Worm (Caenorhabditis elegans): Measurements from ENCODE around the gene kbp-1.
A peak's percentile ranks its signal among the peaks of the same experiment; 100 is the strongest.

Gene kbp-1

ce11 chrIII:6895677-6896076, 26.2 kb downstream of the kbp-1 start:
- TF ChIP-seq F37D6.2 (tag; optimal IDR thresholded peaks at IDR 0.05) (no peak), daf-16 (GFP tag; optimal IDR thresholded peaks at IDR 0.05) (no peak), daf-16 (tag; optimal IDR thresholded peaks at IDR 0.05) (peak; percentile 93), aha-1 (tag) (peak; percentile 55)

- no peak for TF ChIP-seq madf-9 (GFP tag; conservative IDR thresholded peaks at IDR 0.05)
- TF ChIP-seq pqm-1 (tag; optimal IDR thresholded peaks at IDR 0.05) = no peak
- TF ChIP-seq spr-1 (tag; optimal IDR thresholded peaks at IDR 0.05) = peak; percentile 22
- no peak for TF ChIP-seq daf-12 (tag; optimal IDR thresholded peaks at IDR 0.05)
- TF ChIP-seq F26F4.8 (GFP tag; conservative IDR thresholded peaks at IDR 0.05) = no peak
- TF ChIP-seq Y48G9A.11 (GFP tag; IDR thresholded peaks at IDR 0.05) = no peak
- TF ChIP-seq ama-1 (optimal IDR thresholded peaks at IDR 0.05) = no peak
- peak; percentile 93 for TF ChIP-seq hlh-11 (tag; optimal IDR thresholded peaks at IDR 0.05)
- no peak for TF ChIP-seq nhr-77 (tag; optimal IDR thresholded peaks at IDR 0.05)
- peak; percentile 8 for TF ChIP-seq zip-2 (tag; optimal IDR thresholded peaks at IDR 0.05)
- TF ChIP-seq mxl-3 (GFP tag; optimal IDR thresholded peaks at IDR 0.05) = peak; percentile 34
- no peak for TF ChIP-seq saeg-2 (GFP tag; IDR thresholded peaks at IDR 0.05)
- no peak for TF ChIP-seq fos-1 (tag; optimal IDR thresholded peaks at IDR 0.05)
- peak; percentile 94 for TF ChIP-seq dmd-6 (GFP tag; IDR thresholded peaks at IDR 0.05)
- TF ChIP-seq hlh-30 (tag; optimal IDR thresholded peaks at IDR 0.05; ENCODE audit: insufficient read depth) = peak; percentile 91
- no peak for TF ChIP-seq Y75B8A.6 (GFP tag; IDR thresholded peaks at IDR 0.05)
- peak; percentile 76 for TF ChIP-seq hmg-1.1 (GFP tag; IDR thresholded peaks at IDR 0.05)
- TF ChIP-seq ceh-32 (tag; optimal IDR thresholded peaks at IDR 0.05; ENCODE audit: poor library complexity) = no peak
- TF ChIP-seq F49E8.2 (tag; optimal IDR thresholded peaks at IDR 0.05; ENCODE audit: borderline replicate concordance) = no peak
- no peak for TF ChIP-seq fkh-10 (GFP tag; optimal IDR thresholded peaks at IDR 0.05)
- TF ChIP-seq lin-38 (GFP tag; IDR thresholded peaks at IDR 0.05) = no peak
- peak; percentile 39 for TF ChIP-seq nhr-102 (tag; optimal IDR thresholded peaks at IDR 0.05)
- TF ChIP-seq mes-2 (tag; optimal IDR thresholded peaks at IDR 0.05; ENCODE audit: poor library complexity, severe bottlenecking) = peak; percentile 66
- TF ChIP-seq nhr-25 (tag; optimal IDR thresholded peaks at IDR 0.05; ENCODE audit: borderline replicate concordance, insufficient read depth) = no peak
- no peak for TF ChIP-seq nhr-237 (tag; optimal IDR thresholded peaks at IDR 0.05)
- TF ChIP-seq attf-4 (tag; optimal IDR thresholded peaks at IDR 0.05) = no peak
- peak; percentile 84 for TF ChIP-seq nhr-28 (tag; optimal IDR thresholded peaks at IDR 0.05)
- TF ChIP-seq duxl-1 (tag; optimal IDR thresholded peaks at IDR 0.05; ENCODE audit: poor library complexity) = no peak
- TF ChIP-seq ZK337.2 (GFP tag; IDR thresholded peaks at IDR 0.05) = no peak
- TF ChIP-seq spr-3 (GFP tag; optimal IDR thresholded peaks at IDR 0.05) = no peak
- no peak for TF ChIP-seq nhr-42 (GFP tag; IDR thresholded peaks at IDR 0.05)
- no peak for TF ChIP-seq ceh-82 (tag; optimal IDR thresholded peaks at IDR 0.05)
- no peak for TF ChIP-seq arid-1 (GFP tag; conservative IDR thresholded peaks at IDR 0.05)
- TF ChIP-seq ztf-7 (tag; optimal IDR thresholded peaks at IDR 0.05) = peak; percentile 48
- TF ChIP-seq daf-19 (GFP tag; conservative IDR thresholded peaks at IDR 0.05) = no peak
- peak; percentile 78 for TF ChIP-seq nhr-48 (tag; optimal IDR thresholded peaks at IDR 0.05)
- no peak for TF ChIP-seq daf-8 (GFP tag; IDR thresholded peaks at IDR 0.05)
- TF ChIP-seq Y5F2A.4 (GFP tag; optimal IDR thresholded peaks at IDR 0.05) = no peak
- TF ChIP-seq gei-8 (GFP tag; optimal IDR thresholded peaks at IDR 0.05) = peak; percentile 9
- no peak for TF ChIP-seq lin-39 (tag; optimal IDR thresholded peaks at IDR 0.05)
- no peak for TF ChIP-seq lir-3 (tag; optimal IDR thresholded peaks at IDR 0.05)
- TF ChIP-seq nhr-41 (GFP tag; IDR thresholded peaks at IDR 0.05) = no peak
- no peak for TF ChIP-seq snpc-4 (tag; optimal IDR thresholded peaks at IDR 0.05)
- no peak for TF ChIP-seq lin-15B (tag; optimal IDR thresholded peaks at IDR 0.05)
- peak; percentile 54 for TF ChIP-seq rbr-2 (tag; optimal IDR thresholded peaks at IDR 0.05)
- TF ChIP-seq ces-1 (GFP tag; optimal IDR thresholded peaks at IDR 0.05) = no peak
- peak; percentile 99 for TF ChIP-seq mxl-2 (GFP tag; conservative IDR thresholded peaks at IDR 0.05)
These were observed 28.2 kb downstream of the kbp-1 start, which contains the start of gene T07E3.4 for ce11 chrIII:6897587-6898064. TSS of gene T07E3.4 (plus strand) at chrIII:6898014.
